Fruit fly (Drosophila melanogaster): ENCODE measurements around the gene eIF3g1.

The eIF3g1 gene

dm6 chrX:2603851-2604505, 6.2 kb downstream of the eIF3g1 start, which contains the start of the genes Klp3A and Zw10 (continued):
- TF ChIP-seq CG10267 (tag; optimal IDR thresholded peaks at IDR 0.05), result peak; percentile 33
- TF ChIP-seq HLH4C (GFP tag; IDR thresholded peaks at IDR 0.05; ENCODE audit: partially characterized antibody), result peak; percentile 86
- no peak for TF ChIP-seq Atf6 (GFP tag; IDR thresholded peaks at IDR 0.05)
- TF ChIP-seq abd-A (tag; optimal IDR thresholded peaks at IDR 0.05), result no peak
- no peak for TF ChIP-seq dimm (GFP tag; IDR thresholded peaks at IDR 0.05)
- TF ChIP-seq psq (GFP tag; optimal IDR thresholded peaks at IDR 0.05), result no peak
- no peak for TF ChIP-seq Taf1 (GFP tag; IDR thresholded peaks at IDR 0.05)
- no peak for TF ChIP-seq CG10209 (GFP tag; optimal IDR thresholded peaks at IDR 0.05)
- TF ChIP-seq Hr51 (GFP tag; optimal IDR thresholded peaks at IDR 0.05), result no peak
- no peak for TF ChIP-seq CG31365 (tag; optimal IDR thresholded peaks at IDR 0.05)
- TF ChIP-seq CG8281 (tag; optimal IDR thresholded peaks at IDR 0.05), result no peak
- TF ChIP-seq Gug (GFP tag; IDR thresholded peaks at IDR 0.05), result peak; percentile 8; the same call in 1 of the 4 replicates
- no peak for TF ChIP-seq dm (GFP tag; optimal IDR thresholded peaks at IDR 0.05)
- TF ChIP-seq BEAF-32 (GFP tag; optimal IDR thresholded peaks at IDR 0.05), result peak; percentile 69
- no peak for TF ChIP-seq CG4707 (GFP tag; optimal IDR thresholded peaks at IDR 0.05)
- TF ChIP-seq TFAM (GFP tag; optimal IDR thresholded peaks at IDR 0.05), result no peak
- no peak for TF ChIP-seq fd96Cb (tag; optimal IDR thresholded peaks at IDR 0.05)
- TF ChIP-seq Lpt (GFP tag; optimal IDR thresholded peaks at IDR 0.05), result no peak
- TF ChIP-seq dmrt11E (tag; optimal IDR thresholded peaks at IDR 0.05), result no peak
- TF ChIP-seq Mes4 (GFP tag; optimal IDR thresholded peaks at IDR 0.05), result no peak
- TF ChIP-seq kah (GFP tag; optimal IDR thresholded peaks at IDR 0.05), result no peak
- no peak for TF ChIP-seq chinmo (GFP tag; IDR thresholded peaks at IDR 0.05; ENCODE audit: partially characterized antibody)
- no peak for TF ChIP-seq Asciz (GFP tag; optimal IDR thresholded peaks at IDR 0.05)
- no peak for TF ChIP-seq CG7928 (GFP tag; optimal IDR thresholded peaks at IDR 0.05)
- no peak for TF ChIP-seq CG34422 (GFP tag; IDR thresholded peaks at IDR 0.05)
- peak; percentile 27 for TF ChIP-seq NfI (GFP tag; optimal IDR thresholded peaks at IDR 0.05)
- peak; percentile 62 for TF ChIP-seq inv (GFP tag; IDR thresholded peaks at IDR 0.05; ENCODE audit: partially characterized antibody)
- TF ChIP-seq Optix (GFP tag; IDR thresholded peaks at IDR 0.05), result no peak

dm6 chrX:2593753-2594096, 16.4 kb downstream of the eIF3g1 start:
- TF ChIP-seq CG9876 (GFP tag; optimal IDR thresholded peaks at IDR 0.05) (peak; percentile 91), her (GFP tag; optimal IDR thresholded peaks at IDR 0.05) (peak; percentile 93), CG11723 (GFP tag; optimal IDR thresholded peaks at IDR 0.05) (peak; percentile 78), pan (optimal IDR thresholded peaks at IDR 0.05) (no peak), pan (GFP tag; optimal IDR thresholded peaks at IDR 0.05 in 1 of 2, IDR thresholded peaks at IDR 0.05 in 1 of 2) (peak in 1 of 2 experiments; percentile 96), CG18476 (GFP tag; optimal IDR thresholded peaks at IDR 0.05) (peak; percentile 83), sens (GFP tag) (peak; percentile 97), CG4820 (GFP tag; optimal IDR thresholded peaks at IDR 0.05) (peak; percentile 88), yki (optimal IDR thresholded peaks at IDR 0.05) (no peak), CG8765 (GFP tag; IDR thresholded peaks at IDR 0.05) (peak; percentile 90), CG9609 (GFP tag; optimal IDR thresholded peaks at IDR 0.05) (peak; percentile 92), CG12299 (tag; optimal IDR thresholded peaks at IDR 0.05) (peak; percentile 73), Nf-YC (tag; optimal IDR thresholded peaks at IDR 0.05) (peak; percentile 61), MESR4 (GFP tag; optimal IDR thresholded peaks at IDR 0.05) (peak; percentile 30), CG11560 (tag; IDR thresholded peaks at IDR 0.05) (peak; percentile 88), D (optimal IDR thresholded peaks at IDR 0.05) (no peak), D (GFP tag; optimal IDR thresholded peaks at IDR 0.05) (peak; percentile 69), zf30C (GFP tag; optimal IDR thresholded peaks at IDR 0.05) (no peak), CG15696 (tag; optimal IDR thresholded peaks at IDR 0.05) (peak; percentile 69), seq (GFP tag; IDR thresholded peaks at IDR 0.05) (peak; percentile 91), CG17328 (GFP tag; IDR thresholded peaks at IDR 0.05) (peak; percentile 90), tin (GFP tag; optimal IDR thresholded peaks at IDR 0.05) (peak; percentile 90), fd3F (GFP tag; optimal IDR thresholded peaks at IDR 0.05) (peak; percentile 85), slp2 (GFP tag; optimal IDR thresholded peaks at IDR 0.05) (peak; percentile 85)
